Worm (Caenorhabditis elegans): ENCODE measurements around the gene col-88.

The col-88 gene

ce11 chrIII:86316-86715 is 45.5 kb downstream of the col-88 start, which contains the start of gene attf-3 (continued):
- TF ChIP-seq nhr-90 (tag; optimal IDR thresholded peaks at IDR 0.05; ENCODE audit: poor library complexity) (no peak), snu-23 (GFP tag; optimal IDR thresholded peaks at IDR 0.05) (peak; percentile 70), xbp-1 (tag; optimal IDR thresholded peaks at IDR 0.05) (peak; percentile 58), mdl-1 (tag; optimal IDR thresholded peaks at IDR 0.05) (peak in 1 of 2 experiments; percentile 57), nhr-19 (GFP tag; conservative IDR thresholded peaks at IDR 0.05) (peak; percentile 47), elt-3 (tag; optimal IDR thresholded peaks at IDR 0.05) (peak in 1 of 6 experiments; percentile 50), dpl-1 (GFP tag; optimal IDR thresholded peaks at IDR 0.05) (peak; percentile 50 to 79 (median 65)), snpc-4 (tag; optimal IDR thresholded peaks at IDR 0.05) (peak; percentile 42), mab-9 (GFP tag; IDR thresholded peaks at IDR 0.05) (no peak), vab-15 (tag; optimal IDR thresholded peaks at IDR 0.05) (no peak), lin-39 (tag; optimal IDR thresholded peaks at IDR 0.05) (no peak), fkh-10 (GFP tag; optimal IDR thresholded peaks at IDR 0.05) (peak; percentile 32), zag-1 (tag; optimal IDR thresholded peaks at IDR 0.05) (no peak), ets-5 (GFP tag; IDR thresholded peaks at IDR 0.05) (no peak), nhr-11 (tag; optimal IDR thresholded peaks at IDR 0.05) (no peak), irx-1 (tag; optimal IDR thresholded peaks at IDR 0.05) (no peak), mef-2 (tag; optimal IDR thresholded peaks at IDR 0.05) (peak; percentile 53), grh-1 (GFP tag; IDR thresholded peaks at IDR 0.05) (no peak), nhr-12 (tag; optimal IDR thresholded peaks at IDR 0.05) (no peak), unc-30 (tag; optimal IDR thresholded peaks at IDR 0.05) (no peak), ceh-63 (GFP tag; optimal IDR thresholded peaks at IDR 0.05) (no peak), nhr-47 (tag; optimal IDR thresholded peaks at IDR 0.05) (no peak), Y116A8C.19 (tag; optimal IDR thresholded peaks at IDR 0.05; ENCODE audit: borderline replicate concordance) (no peak), F16B12.6 (tag; optimal IDR thresholded peaks at IDR 0.05) (peak; percentile 38), sptf-1 (tag; optimal IDR thresholded peaks at IDR 0.05) (no peak), unc-62 (GFP tag; optimal IDR thresholded peaks at IDR 0.05) (no peak), tbx-2 (tag; optimal IDR thresholded peaks at IDR 0.05) (peak; percentile 50), dsc-1 (tag; optimal IDR thresholded peaks at IDR 0.05) (peak; percentile 47), sup-37 (GFP tag; optimal IDR thresholded peaks at IDR 0.05) (no peak), lin-14 (GFP tag; optimal IDR thresholded peaks at IDR 0.05) (peak; percentile 69), lsy-2 (tag; optimal IDR thresholded peaks at IDR 0.05) (peak; percentile 73 to 91), hlh-4 (tag; optimal IDR thresholded peaks at IDR 0.05) (no peak), ama-1 (optimal IDR thresholded peaks at IDR 0.05) (no peak), ztf-11 (tag; optimal IDR thresholded peaks at IDR 0.05) (no peak), nhr-85 (tag) (no peak), unc-98 (GFP tag; IDR thresholded peaks at IDR 0.05) (no peak), elt-2 (tag; optimal IDR thresholded peaks at IDR 0.05) (no peak), zip-4 (GFP tag; optimal IDR thresholded peaks at IDR 0.05) (no peak), ceh-82 (tag; optimal IDR thresholded peaks at IDR 0.05) (peak; percentile 43 to 81 (median 60)), jun-1 (tag; optimal IDR thresholded peaks at IDR 0.05) (peak; percentile 4), hpl-2 (GFP tag; optimal IDR thresholded peaks at IDR 0.05) (no peak), lin-15B (tag; optimal IDR thresholded peaks at IDR 0.05) (peak; percentile 55), nhr-76 (tag; optimal IDR thresholded peaks at IDR 0.05) (no peak), nhr-237 (tag; optimal IDR thresholded peaks at IDR 0.05) (no peak), C16A3.4 (tag; optimal IDR thresholded peaks at IDR 0.05) (peak; percentile 61), hlh-17 (GFP tag; optimal IDR thresholded peaks at IDR 0.05; ENCODE audit: borderline replicate concordance) (no peak), sox-4 (tag; optimal IDR thresholded peaks at IDR 0.05) (no peak), nhr-84 (tag; optimal IDR thresholded peaks at IDR 0.05) (no peak), pag-3 (tag; optimal IDR thresholded peaks at IDR 0.05; ENCODE audit: borderline replicate concordance, insufficient read depth) (no peak), unc-130 (tag; optimal IDR thresholded peaks at IDR 0.05) (peak; percentile 52), efl-3 (GFP tag; optimal IDR thresholded peaks at IDR 0.05) (no peak), lir-3 (tag; optimal IDR thresholded peaks at IDR 0.05; ENCODE audit: poor library complexity) (no peak), isw-1 (GFP tag; IDR thresholded peaks at IDR 0.05) (peak; percentile 58)
